Worm (Caenorhabditis elegans): Measurements from ENCODE around the gene T23F2.4.

DNA sequence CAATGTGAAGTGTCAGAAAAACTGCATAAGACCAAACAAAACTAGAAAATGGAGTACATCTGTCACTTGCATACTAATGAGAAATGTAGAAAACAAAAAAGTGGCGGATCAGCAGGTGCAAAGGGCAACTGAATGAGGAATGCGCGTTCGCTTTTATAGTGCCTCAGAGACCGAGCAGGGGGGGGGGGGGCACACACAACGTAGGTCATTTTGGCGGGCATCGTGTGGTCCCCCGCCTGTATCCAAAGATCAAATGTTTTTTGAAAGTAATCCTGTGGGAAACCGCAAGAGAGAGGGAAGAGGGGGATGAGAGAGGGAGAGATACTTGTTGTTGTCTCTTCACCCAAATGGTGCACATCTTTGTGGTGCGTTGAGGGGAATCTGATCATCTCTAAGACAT is 3.5 kb upstream of the T23F2.4 start:
- TF ChIP-seq W03F9.2 (tag; optimal IDR thresholded peaks at IDR 0.05) (no peak), him-1 (tag; optimal IDR thresholded peaks at IDR 0.05) (no peak), dao-5 (tag; optimal IDR thresholded peaks at IDR 0.05) (no peak)

Measured in whole organism, L4/young adult.